Fruit fly (Drosophila melanogaster) whole organism, pupa: ENCODE results near the gene CG34408.

Experiments used
- CG10348 ChIP-seq: fragments of 200-800 bp; sonication (Bioruptor generic); IDR thresholded peaks from 2 replicates; pipeline ENCODE4 v1.3.6; 2022; ENCODE audit warnings: missing biosample characterization, missing genetic modification characterization
- CG13204 ChIP-seq: fragments of 200-800 bp; sonication (Bioruptor generic); optimal IDR thresholded peaks from 2 replicates; lab custom pipeline; 2018; ENCODE audit warnings: missing biosample characterization, mild to moderate bottlenecking, missing genetic modification characterization, moderate library complexity
- CG15710 ChIP-seq: fragments of 200-800 bp; sonication (Bioruptor generic); optimal IDR thresholded peaks from 2 replicates; lab custom pipeline; 2018; ENCODE audit warnings: missing biosample characterization, mild to moderate bottlenecking, missing genetic modification characterization, moderate library complexity
- CG34367 ChIP-seq: fragments of 200-800 bp; sonication (Bioruptor generic); optimal IDR thresholded peaks from 2 replicates; lab custom pipeline; 2018; ENCODE audit warnings: missing biosample characterization, mild to moderate bottlenecking, missing genetic modification characterization
- CG4496 ChIP-seq: fragments of 200-800 bp; sonication (Bioruptor generic); IDR thresholded peaks from 3 replicates; pipeline ENCODE4 v1.3.6; 2022; ENCODE audit warnings: missing biosample characterization, missing genetic modification characterization
- CG8301 ChIP-seq: fragments of 200-800 bp; sonication (Bioruptor generic); optimal IDR thresholded peaks from 2 replicates; lab custom pipeline; 2018; ENCODE audit warnings: missing biosample characterization, mild to moderate bottlenecking, missing genetic modification characterization
- D1 ChIP-seq: fragments of 200-800 bp; sonication (Bioruptor generic); optimal IDR thresholded peaks from 2 replicates; lab custom pipeline; 2018; ENCODE audit warnings: missing biosample characterization, mild to moderate bottlenecking, missing genetic modification characterization, moderate library complexity
- EcR ChIP-seq: fragments of 200-800 bp; sonication (Bioruptor generic); optimal IDR thresholded peaks from 3 replicates; lab custom pipeline; 2019; ENCODE audit warnings: missing biosample characterization, missing genetic modification characterization, mild to moderate bottlenecking, moderate library complexity, missing genetic modification reagents
- Pif1B ChIP-seq: fragments of 200-800 bp; sonication (Bioruptor generic); optimal IDR thresholded peaks from 3 replicates; lab custom pipeline; 2016; ENCODE audit warnings: missing biosample characterization, missing genetic modification characterization
- Snoo ChIP-seq: fragments of 200-800 bp; sonication (Bioruptor generic); optimal IDR thresholded peaks from 3 replicates; lab custom pipeline; 2017; ENCODE audit warnings: missing biosample characterization, mild to moderate bottlenecking, missing genetic modification characterization, inconsistent platforms
- gl ChIP-seq: fragments of 200-800 bp; sonication (Bioruptor generic); optimal IDR thresholded peaks from 2 replicates; lab custom pipeline; 2018; ENCODE audit warnings: missing biosample characterization, mild to moderate bottlenecking, missing genetic modification characterization

dm6 chrX:10206086-10206485, 13.8 kb upstream of the CG34408 start:
- TF ChIP-seq CG15710 (tag; lab: Kevin White, UChicago), result no peak
- TF ChIP-seq Snoo (tag; lab: Kevin White, UChicago), result no peak
- TF ChIP-seq CG8301 (tag; lab: Kevin White, UChicago), result no peak
- TF ChIP-seq gl (tag; lab: Kevin White, UChicago), result no peak
- no peak for TF ChIP-seq CG13204
- no peak for TF ChIP-seq CG34367
- no peak for TF ChIP-seq CG4496 (GFP tag; lab: Robert Waterston, UW)
- no peak for TF ChIP-seq D1 (tag; lab: Kevin White, UChicago)
- no peak for TF ChIP-seq Pif1B
- no peak for TF ChIP-seq CG10348
- no peak for TF ChIP-seq EcR
